Worm (Caenorhabditis elegans) whole organism, L3 larva: ENCODE results near the gene tofu-6.

Experiments used
- R02D3.7 ChIP-seq: fragments of 150-350 bp; optimal IDR thresholded peaks from 2 replicates; lab custom pipeline; 2014; ENCODE audit warnings: missing biosample characterization, missing genetic modification characterization
- ZK546.5 ChIP-seq: sonication (generic microtip); optimal IDR thresholded peaks from 2 replicates; lab custom pipeline; 2017; ENCODE audit warnings: missing biosample characterization, missing genetic modification characterization
- ama-1 ChIP-seq: fragments of 150-350 bp; optimal IDR thresholded peaks from 2 replicates; lab custom pipeline; 2018
- egl-27 ChIP-seq: sonication (generic microtip); optimal IDR thresholded peaks from 4 replicates; lab custom pipeline; 2017; ENCODE audit warnings: missing biosample characterization, missing genetic modification reagents, missing genetic modification characterization
- elt-3 ChIP-seq, 3 experiments: fragments of 150-350 bp in 1 of 3; sonication (generic microtip) in 2 of 3; optimal IDR thresholded peaks; 2 replicates in 2 of 3; 4 replicates in 1 of 3; lab custom pipeline; 2014 to 2017; ENCODE audit warnings: missing biosample characterization in 3 of 3, missing genetic modification characterization in 3 of 3
- jun-1 ChIP-seq: fragments of 150-350 bp; optimal IDR thresholded peaks from 2 replicates; lab custom pipeline; 2014; ENCODE audit warnings: missing biosample characterization, missing genetic modification reagents, missing genetic modification characterization
- lin-15B ChIP-seq: fragments of 150-350 bp; optimal IDR thresholded peaks from 2 replicates; lab custom pipeline; 2014; ENCODE audit warnings: missing biosample characterization, missing genetic modification characterization
- nhr-25 ChIP-seq: sonication (generic microtip); optimal IDR thresholded peaks from 2 replicates; lab custom pipeline; 2017; ENCODE audit warnings: missing biosample characterization, missing genetic modification characterization
- snpc-4 ChIP-seq: fragments of 150-350 bp; optimal IDR thresholded peaks from 2 replicates; lab custom pipeline; 2014; ENCODE audit warnings: missing biosample characterization, missing genetic modification characterization
- unc-39 ChIP-seq: sonication (generic microtip); optimal IDR thresholded peaks from 4 replicates; lab custom pipeline; 2017; ENCODE audit warnings: missing biosample characterization, missing genetic modification characterization
- unc-62 ChIP-seq: fragments of 150-350 bp; sonication (generic microtip); optimal IDR thresholded peaks from 4 replicates; lab custom pipeline; 2014; ENCODE audit warnings: missing biosample characterization, missing genetic modification reagents, missing genetic modification characterization

ce11 chrII:5378239-5378521 lies 42.9 kb upstream of the tofu-6 start:
- TF ChIP-seq jun-1 (tag; lab: Kevin White, UChicago) (no peak), R02D3.7 (no peak), elt-3 (tag; optimal IDR thresholded peaks at IDR 0.05; lab: Kevin White, UChicago) (no peak), lin-15B (tag; lab: Kevin White, UChicago) (no peak), nhr-25 (tag; lab: Kevin White, UChicago) (peak; percentile 68), ZK546.5 (tag; lab: Kevin White, UChicago) (no peak), unc-39 (tag; lab: Kevin White, UChicago) (no peak), egl-27 (tag; lab: Kevin White, UChicago) (no peak), snpc-4 (tag; lab: Kevin White, UChicago) (no peak), unc-62 (GFP tag; lab: Kevin White, UChicago) (no peak), ama-1 (lab: Kevin White, UChicago) (no peak)
